Worm (Caenorhabditis elegans): ENCODE results near the gene lgc-8.

The lgc-8 gene

ce11 chrIV:14715500-14715899, at the start of gene lgc-8:
Gene lgc-8 (plus strand): TSS chrIV:14715800.
- no peak for TF ChIP-seq unc-62 (GFP tag; optimal IDR thresholded peaks at IDR 0.05)

- no peak for TF ChIP-seq unc-62 (GFP tag; optimal IDR thresholded peaks at IDR 0.05)
Measured at ce11 chrIV:14675789-14676188, 39.8 kb upstream of the lgc-8 start.

ce11 chrIV:14677095-14677633, 38.4 kb upstream of the lgc-8 start, which contains the start of gene Y57G11C.31:
Gene Y57G11C.31 (plus strand): TSS chrIV:14677370.
- TF ChIP-seq unc-62 (GFP tag; optimal IDR thresholded peaks at IDR 0.05) = no peak

ce11 chrIV:14679060-14679459, 36.5 kb upstream of the lgc-8 start:
- no peak for TF ChIP-seq unc-62 (GFP tag; optimal IDR thresholded peaks at IDR 0.05)

ce11 chrIV:14687716-14688115, 27.9 kb upstream of the lgc-8 start:
- TF ChIP-seq unc-62 (GFP tag; optimal IDR thresholded peaks at IDR 0.05) = no peak

- no peak for TF ChIP-seq unc-62 (GFP tag; optimal IDR thresholded peaks at IDR 0.05)
Measured at ce11 chrIV:14699840-14700239, 15.8 kb upstream of the lgc-8 start, which contains the start of gene haf-8. Gene haf-8 (minus strand): TSS chrIV:14699940.

ce11 chrIV:14704155-14704554, 11.4 kb upstream of the lgc-8 start, which contains the start of gene Y57G11C.40:
Gene Y57G11C.40 (minus strand): TSS chrIV:14704255.
- no peak for TF ChIP-seq unc-62 (GFP tag; optimal IDR thresholded peaks at IDR 0.05)

ce11 chrIV:14704952-14705351, 10.6 kb upstream of the lgc-8 start:
- no peak for TF ChIP-seq unc-62 (GFP tag; optimal IDR thresholded peaks at IDR 0.05)

- TF ChIP-seq unc-62 (GFP tag; optimal IDR thresholded peaks at IDR 0.05) = no peak
Measured at ce11 chrIV:14706302-14706701, 9.3 kb upstream of the lgc-8 start, which contains the start of gene Y57G11C.41. Gene Y57G11C.41 (minus strand): TSS chrIV:14706402.

- TF ChIP-seq unc-62 (GFP tag; optimal IDR thresholded peaks at IDR 0.05) = no peak
Measured at ce11 chrIV:14709286-14709685, 6.3 kb upstream of the lgc-8 start, which contains the start of gene lgc-7. Gene lgc-7 (plus strand): TSS chrIV:14709586.

- TF ChIP-seq unc-62 (GFP tag; optimal IDR thresholded peaks at IDR 0.05) = no peak
Measured at ce11 chrIV:14728225-14728624, 12.6 kb downstream of the lgc-8 start, which contains the start of gene Y57G11C.42. Gene Y57G11C.42 (plus strand): TSS chrIV:14728525.

ce11 chrIV:14729272-14729671, 13.7 kb downstream of the lgc-8 start:
- no peak for TF ChIP-seq unc-62 (GFP tag; optimal IDR thresholded peaks at IDR 0.05)

ce11 chrIV:14741926-14742325, 26.3 kb downstream of the lgc-8 start:
- no peak for TF ChIP-seq unc-62 (GFP tag; optimal IDR thresholded peaks at IDR 0.05)

ce11 chrIV:14754912-14755311, 39.3 kb downstream of the lgc-8 start, which contains the start of gene Y57G11C.499:
Gene Y57G11C.499 (minus strand): TSS chrIV:14754934.
- TF ChIP-seq unc-62 (GFP tag; optimal IDR thresholded peaks at IDR 0.05) = no peak

- no peak for TF ChIP-seq unc-62 (GFP tag; optimal IDR thresholded peaks at IDR 0.05)
Measured at ce11 chrIV:14757786-14758185, 42.2 kb downstream of the lgc-8 start.

ce11 chrIV:14759662-14760061, 44.1 kb downstream of the lgc-8 start:
- no peak for TF ChIP-seq unc-62 (GFP tag; optimal IDR thresholded peaks at IDR 0.05)

- TF ChIP-seq unc-62 (GFP tag; optimal IDR thresholded peaks at IDR 0.05) = no peak
Measured at ce11 chrIV:14760845-14761244, 45.2 kb downstream of the lgc-8 start, which contains the start of gene ptp-5.2. Gene ptp-5.2 (minus strand): TSS chrIV:14760945.

Measured in whole organism, dauer.